Fruit fly (Drosophila melanogaster) whole organism, embryonic: ENCODE measurements around the gene ppk13.
A peak's percentile ranks its signal among the peaks of the same experiment; 100 is the strongest.

ENCODE experiments used
- Antp ChIP-seq: fragments of 200-800 bp; sonication (Bioruptor generic); optimal IDR thresholded peaks from 3 replicates; lab custom pipeline; 2016; ENCODE audit warnings: missing biosample characterization, missing genetic modification characterization
- Awh ChIP-seq: fragments of 200-800 bp; sonication (Bioruptor generic); IDR thresholded peaks from 2 replicates; pipeline ENCODE4, ENCODE4 v1.3.6; 2022; ENCODE audit warnings: missing biosample characterization, missing genetic modification characterization
- B-H1 ChIP-seq: fragments of 200-800 bp; sonication (Bioruptor generic); IDR thresholded peaks from 3 replicates; pipeline ENCODE4 v1.3.6; 2022; ENCODE audit warnings: missing biosample characterization, missing genetic modification characterization
- Bgb ChIP-seq: fragments of 200-800 bp; sonication (Bioruptor generic); IDR thresholded peaks from 2 replicates; pipeline ENCODE4 v1.3.6; 2022; ENCODE audit warnings: missing biosample characterization, missing genetic modification characterization; ENCODE audit not compliant: partially characterized antibody
- Blimp-1 ChIP-seq: fragments of 200-800 bp; sonication (Bioruptor generic); optimal IDR thresholded peaks from 3 replicates; lab custom pipeline; 2018; ENCODE audit warnings: missing biosample characterization, missing genetic modification characterization, mild to moderate bottlenecking, moderate library complexity, missing genetic modification reagents
- CG11723 ChIP-seq: fragments of 200-800 bp; sonication (Bioruptor generic); optimal IDR thresholded peaks from 2 replicates; lab custom pipeline; 2017; ENCODE audit warnings: missing biosample characterization, mild to moderate bottlenecking, missing genetic modification characterization
- CG12104 ChIP-seq: fragments of 200-800 bp; sonication (Bioruptor generic); optimal IDR thresholded peaks from 3 replicates; lab custom pipeline; 2016; ENCODE audit warnings: missing biosample characterization, missing genetic modification characterization
- CG12744 ChIP-seq: fragments of 200-800 bp; sonication (Bioruptor generic); optimal IDR thresholded peaks from 2 replicates; lab custom pipeline; 2016; ENCODE audit warnings: missing biosample characterization, missing genetic modification characterization
- CG15269 ChIP-seq: fragments of 200-800 bp; sonication (Bioruptor generic); optimal IDR thresholded peaks from 2 replicates; lab custom pipeline; 2018; ENCODE audit warnings: missing biosample characterization, mild to moderate bottlenecking, missing genetic modification characterization, moderate library complexity
- CG18011 ChIP-seq: fragments of 200-800 bp; sonication (Bioruptor generic); optimal IDR thresholded peaks from 2 replicates; lab custom pipeline; 2017; ENCODE audit warnings: missing biosample characterization, missing genetic modification characterization, mild to moderate bottlenecking, moderate library complexity, missing genotype
- CG18619 ChIP-seq: fragments of 200-800 bp; sonication (Bioruptor generic); optimal IDR thresholded peaks from 3 replicates; lab custom pipeline; 2017; ENCODE audit warnings: missing biosample characterization, mild to moderate bottlenecking, missing genetic modification characterization
- CG2116 ChIP-seq: fragments of 200-800 bp; sonication (Bioruptor generic); optimal IDR thresholded peaks from 3 replicates; lab custom pipeline; 2018; ENCODE audit warnings: missing biosample characterization, mild to moderate bottlenecking, missing genetic modification characterization
- CG3726 ChIP-seq: fragments of 200-800 bp; sonication (Bioruptor generic); IDR thresholded peaks from 3 replicates; pipeline ENCODE4, ENCODE4 v1.3.6; 2022; ENCODE audit warnings: missing biosample characterization, missing genetic modification characterization
- CG4854 ChIP-seq: fragments of 200-800 bp; sonication (Bioruptor generic); optimal IDR thresholded peaks from 2 replicates; lab custom pipeline; 2016; ENCODE audit warnings: missing biosample characterization, missing genetic modification characterization, inconsistent platforms
- CG6765 ChIP-seq: fragments of 200-800 bp; sonication (Bioruptor generic); optimal IDR thresholded peaks from 3 replicates; lab custom pipeline; 2017; ENCODE audit warnings: missing biosample characterization, mild to moderate bottlenecking, missing genetic modification characterization
- CG8359 ChIP-seq: fragments of 200-800 bp; sonication (Bioruptor generic); optimal IDR thresholded peaks from 2 replicates; lab custom pipeline; 2017; ENCODE audit warnings: missing biosample characterization, mild to moderate bottlenecking, missing genetic modification characterization, borderline replicate concordance
- CG9876 ChIP-seq: fragments of 200-800 bp; sonication (Bioruptor generic); optimal IDR thresholded peaks from 2 replicates; lab custom pipeline; 2016; ENCODE audit warnings: missing biosample characterization, missing genetic modification characterization
- CrebB ChIP-seq: fragments of 200-800 bp; sonication (Bioruptor generic); optimal IDR thresholded peaks from 3 replicates; lab custom pipeline; 2018; ENCODE audit warnings: missing biosample characterization, mild to moderate bottlenecking, missing genetic modification characterization
- Eip74EF ChIP-seq, 2 experiments: fragments of 200-800 bp in 1 of 2; fragments of >200 bp in 1 of 2; sonication (Bioruptor generic) in 1 of 2; optimal IDR thresholded peaks; 2 replicates each; lab custom pipeline; 2017 to 2019; ENCODE audit warnings: missing biosample characterization in 2 of 2, missing genetic modification characterization in 2 of 2, mild to moderate bottlenecking in 1 of 2, moderate library complexity in 1 of 2
- Hr51 ChIP-seq, 2 experiments: fragments of 200-800 bp; sonication (Bioruptor generic); optimal IDR thresholded peaks; 2 replicates in 1 of 2; 3 replicates in 1 of 2; lab custom pipeline; 2016 to 2018; ENCODE audit warnings: missing biosample characterization in 2 of 2, missing genetic modification characterization in 2 of 2, mild to moderate bottlenecking in 1 of 2, moderate library complexity in 1 of 2
- Jarid2 ChIP-seq: fragments of 200-800 bp; sonication (Bioruptor generic); optimal IDR thresholded peaks from 3 replicates; lab custom pipeline; 2017; ENCODE audit warnings: mild to moderate bottlenecking, missing biosample characterization, missing genetic modification reagents, missing genetic modification characterization
- Oaz ChIP-seq: fragments of 200-800 bp; sonication (Bioruptor generic); IDR thresholded peaks from 2 replicates; pipeline ENCODE4 v1.3.6; 2022; ENCODE audit warnings: missing biosample characterization, missing genetic modification characterization
- Six4 ChIP-seq: fragments of 200-800 bp; sonication (Bioruptor generic); optimal IDR thresholded peaks from 2 replicates; lab custom pipeline; 2016; ENCODE audit warnings: missing biosample characterization, missing genetic modification characterization
- Sox100B ChIP-seq: fragments of 200-800 bp; sonication (Bioruptor generic); optimal IDR thresholded peaks from 3 replicates; lab custom pipeline; 2018; ENCODE audit warnings: missing biosample characterization, mild to moderate bottlenecking, missing genetic modification characterization
- Trl ChIP-seq, 3 experiments: fragments of >200 bp in 2 of 3; fragments of 200-800 bp in 1 of 3; sonication (Bioruptor generic) in 1 of 3; optimal IDR thresholded peaks; 2 replicates in 1 of 3; 3 replicates in 2 of 3; lab custom pipeline; 2016 to 2017; ENCODE audit warnings: missing biosample characterization in 1 of 3, missing genetic modification characterization in 1 of 3
- abd-A ChIP-seq: fragments of 200-800 bp; sonication (Bioruptor generic); optimal IDR thresholded peaks from 3 replicates; lab custom pipeline; 2019; ENCODE audit warnings: missing biosample characterization, mild to moderate bottlenecking, missing genetic modification characterization, moderate library complexity
- chinmo ChIP-seq: fragments of 200-800 bp; sonication (Bioruptor generic); IDR thresholded peaks from 4 replicates; pipeline ENCODE4 v1.3.6; 2022; ENCODE audit warnings: missing biosample characterization, missing genetic modification characterization; ENCODE audit not compliant: partially characterized antibody
- crc ChIP-seq: fragments of 200-800 bp; sonication (Bioruptor generic); optimal IDR thresholded peaks from 2 replicates; lab custom pipeline; 2016; ENCODE audit warnings: missing biosample characterization, missing genetic modification characterization
- crol ChIP-seq: fragments of 200-800 bp; sonication (Bioruptor generic); IDR thresholded peaks from 2 replicates; pipeline ENCODE4 v1.3.6; 2022; ENCODE audit warnings: missing biosample characterization, missing genetic modification characterization
- crp ChIP-seq, 2 experiments: fragments of 200-800 bp; sonication (Bioruptor generic); optimal IDR thresholded peaks; 2 replicates in 1 of 2; 3 replicates in 1 of 2; lab custom pipeline; 2017; ENCODE audit warnings: missing biosample characterization in 2 of 2, missing genetic modification characterization in 2 of 2, mild to moderate bottlenecking in 1 of 2, moderate library complexity in 1 of 2
- da ChIP-seq: fragments of 200-800 bp; sonication (Bioruptor generic); optimal IDR thresholded peaks from 2 replicates; lab custom pipeline; 2016; ENCODE audit warnings: missing biosample characterization, missing genetic modification characterization
- exex ChIP-seq: fragments of 200-800 bp; sonication (Bioruptor generic); optimal IDR thresholded peaks from 4 replicates; lab custom pipeline; 2018; ENCODE audit warnings: missing biosample characterization, mild to moderate bottlenecking, missing genetic modification characterization, moderate library complexity
- fd3F ChIP-seq: fragments of 200-800 bp; sonication (Bioruptor generic); optimal IDR thresholded peaks from 2 replicates; lab custom pipeline; 2018; ENCODE audit warnings: missing biosample characterization, mild to moderate bottlenecking, missing genetic modification characterization, moderate library complexity
- fu2 ChIP-seq: fragments of 200-800 bp; sonication (Bioruptor generic); optimal IDR thresholded peaks from 2 replicates; lab custom pipeline; 2016; ENCODE audit warnings: missing biosample characterization, missing genetic modification characterization
- gcm ChIP-seq: fragments of 200-800 bp; sonication (Bioruptor generic); optimal IDR thresholded peaks from 2 replicates; lab custom pipeline; 2019; ENCODE audit warnings: missing biosample characterization, mild to moderate bottlenecking, missing genetic modification characterization, moderate library complexity
- gfzf ChIP-seq: fragments of 200-800 bp; sonication (Bioruptor generic); optimal IDR thresholded peaks from 2 replicates; lab custom pipeline; 2016; ENCODE audit warnings: missing biosample characterization, mild to moderate bottlenecking, missing genetic modification characterization, moderate library complexity
- grn ChIP-seq: fragments of 200-800 bp; sonication (Bioruptor generic); optimal IDR thresholded peaks from 3 replicates; lab custom pipeline; 2017; ENCODE audit warnings: missing biosample characterization, missing genetic modification characterization
- h ChIP-seq: fragments of >200 bp; optimal IDR thresholded peaks from 2 replicates; lab custom pipeline; 2017
- her ChIP-seq: fragments of 200-800 bp; sonication (Bioruptor generic); optimal IDR thresholded peaks from 2 replicates; lab custom pipeline; 2016; ENCODE audit warnings: missing biosample characterization, missing genetic modification characterization
- lab ChIP-seq: fragments of 200-800 bp; sonication (Bioruptor generic); optimal IDR thresholded peaks from 3 replicates; lab custom pipeline; 2017; ENCODE audit warnings: missing biosample characterization, missing genetic modification characterization, mild to moderate bottlenecking, moderate library complexity, missing genetic modification reagents
- lola ChIP-seq, 3 experiments: fragments of >200 bp in 2 of 3; fragments of 200-800 bp in 1 of 3; sonication (Bioruptor generic) in 1 of 3; optimal IDR thresholded peaks; 2 replicates each; lab custom pipeline; 2017 to 2019; ENCODE audit warnings: missing biosample characterization in 3 of 3, missing genetic modification characterization in 3 of 3, mild to moderate bottlenecking in 1 of 3, moderate library complexity in 1 of 3
- pho ChIP-seq: fragments of 200-800 bp; sonication (Bioruptor generic); optimal IDR thresholded peaks from 2 replicates; lab custom pipeline; 2016; ENCODE audit warnings: missing biosample characterization, missing genetic modification characterization
- pros ChIP-seq: fragments of 200-800 bp; sonication (Bioruptor generic); optimal IDR thresholded peaks from 3 replicates; lab custom pipeline; 2019; ENCODE audit warnings: missing biosample characterization, mild to moderate bottlenecking, missing genetic modification characterization, moderate library complexity
- sim ChIP-seq: fragments of 200-800 bp; sonication (Bioruptor generic); IDR thresholded peaks from 2 replicates; pipeline ENCODE4 v1.3.6; 2022; ENCODE audit warnings: missing biosample characterization, missing genetic modification characterization
- sug ChIP-seq: fragments of 200-800 bp; optimal IDR thresholded peaks from 2 replicates; lab custom pipeline; 2019; ENCODE audit warnings: missing biosample characterization, mild to moderate bottlenecking, missing genetic modification characterization, moderate library complexity
- trh ChIP-seq: fragments of 200-800 bp; sonication (Bioruptor generic); optimal IDR thresholded peaks from 2 replicates; lab custom pipeline; 2016; ENCODE audit warnings: missing biosample characterization, missing genetic modification characterization

ppk13 gene

DNA sequence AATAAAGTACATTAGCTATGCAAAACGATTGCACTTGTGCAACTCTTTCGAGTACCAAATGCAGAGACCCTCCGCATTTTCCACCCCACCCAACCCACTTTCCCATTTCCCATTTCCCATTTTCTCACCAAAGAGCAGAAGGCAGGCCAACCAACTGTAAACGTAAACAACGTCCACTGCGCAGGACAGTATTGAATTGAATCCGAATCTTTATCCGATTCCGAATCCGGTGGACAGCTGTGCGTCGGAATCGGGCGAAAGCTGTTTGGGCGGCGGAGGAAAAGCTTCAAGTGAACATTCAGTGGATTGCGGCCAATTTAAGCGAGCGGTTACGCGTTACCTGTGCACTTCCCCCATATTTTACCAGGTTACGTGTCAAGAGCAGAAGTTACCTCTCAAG lies 13.4 kb downstream of the ppk13 start, which contains the start of gene tadr (continued):
- no peak for TF ChIP-seq sug (tag; lab: Kevin White, UChicago)
- no peak for TF ChIP-seq pho
- TF ChIP-seq CG3726 = no peak
- no peak for TF ChIP-seq h
- peak; percentile 11 for TF ChIP-seq Jarid2 (GFP tag; lab: Kevin White, UChicago)
- no peak for TF ChIP-seq crol (GFP tag; lab: Robert Waterston, UW)
- no peak for TF ChIP-seq trh (GFP tag; lab: Kevin White, UChicago)
- peak in 1 of 2 experiments; percentile 35 for TF ChIP-seq Hr51 (GFP tag; optimal IDR thresholded peaks at IDR 0.05; lab: Kevin White, UChicago)
- TF ChIP-seq lab (GFP tag; lab: Kevin White, UChicago) = no peak
- TF ChIP-seq CG9876 (GFP tag; lab: Kevin White, UChicago) = no peak
- no peak for TF ChIP-seq Sox100B (GFP tag; lab: Kevin White, UChicago)
- TF ChIP-seq chinmo (GFP tag; lab: Robert Waterston, UW) = 0 out of 4 replicates have a peak, but pooled peaks have one; percentile 20
- TF ChIP-seq B-H1 (GFP tag; lab: Robert Waterston, UW) = no peak
- TF ChIP-seq crp (GFP tag; optimal IDR thresholded peaks at IDR 0.05; lab: Kevin White, UChicago) = peak in 1 of 2 experiments; percentile 22
- 0 out of 2 replicates have a peak, but pooled peaks have one; percentile 30 for TF ChIP-seq Bgb (GFP tag; lab: Robert Waterston, UW)
- TF ChIP-seq, all 482 proteins: peak for 9

DNA sequence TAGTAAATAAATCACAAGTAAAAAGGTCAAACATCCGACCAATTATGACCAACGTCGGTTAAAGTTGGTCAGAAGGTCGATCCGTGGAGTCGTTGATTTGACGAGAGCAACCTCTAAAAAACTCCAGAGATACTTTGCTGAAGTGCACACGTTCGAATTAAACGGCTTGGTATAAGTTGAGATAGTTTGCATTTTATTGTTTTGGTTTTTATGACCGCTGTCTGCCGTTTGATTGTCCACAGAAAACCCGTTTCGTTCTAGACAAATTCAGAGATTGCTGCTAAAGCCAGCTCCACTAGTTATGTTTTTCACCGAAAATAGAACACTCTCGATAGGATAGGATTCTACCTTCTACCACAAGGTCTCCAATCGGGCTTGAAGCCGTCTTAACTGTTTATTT lies 14.7 kb downstream of the ppk13 start:
- TF ChIP-seq chinmo (GFP tag; lab: Robert Waterston, UW) (peak; percentile 57; the same call in 1 of the 4 replicates), CG15269 (tag; lab: Kevin White, UChicago) (peak; percentile 52), Trl (optimal IDR thresholded peaks at IDR 0.05; lab: Kevin White, UChicago) (no peak), Trl (GFP tag; optimal IDR thresholded peaks at IDR 0.05; lab: Kevin White, UChicago) (no peak), gfzf (GFP tag; lab: Kevin White, UChicago) (no peak)

DNA sequence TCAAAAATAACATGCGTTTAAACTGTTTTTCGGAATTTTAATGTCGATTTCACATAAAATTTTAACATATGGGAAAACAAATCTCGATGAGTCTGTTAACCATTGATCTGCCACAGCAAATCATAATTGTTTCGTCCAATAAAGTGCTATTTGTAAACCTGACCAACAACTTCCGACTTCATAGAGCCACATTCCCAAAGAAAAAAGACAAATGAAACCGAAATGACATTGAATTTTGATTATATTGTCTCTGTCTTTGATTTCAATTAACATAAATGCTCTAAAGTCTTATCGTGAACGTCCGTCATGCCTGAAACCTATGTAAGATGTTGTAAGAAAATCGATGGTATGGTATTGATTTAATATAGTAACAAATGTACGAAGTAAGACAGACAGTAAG lies 15.3 kb downstream of the ppk13 start:
- peak; percentile 67 for TF ChIP-seq pros (GFP tag; lab: Kevin White, UChicago)
- no peak for TF ChIP-seq gcm (GFP tag; lab: Kevin White, UChicago)
- TF ChIP-seq CG4854 = no peak
- no peak for TF ChIP-seq fd3F
- TF ChIP-seq Oaz (GFP tag; lab: Robert Waterston, UW) = no peak
- TF ChIP-seq CG18619 (GFP tag; lab: Kevin White, UChicago) = no peak
- TF ChIP-seq CG18011 (GFP tag; lab: Kevin White, UChicago) = no peak
- no peak for TF ChIP-seq da (GFP tag; lab: Kevin White, UChicago)
- peak; percentile 49; the same call in 1 of the 2 replicates for TF ChIP-seq Awh
- TF ChIP-seq crc (GFP tag; lab: Kevin White, UChicago) = no peak
- peak; percentile 0 for TF ChIP-seq Blimp-1
- TF ChIP-seq lola (GFP tag; optimal IDR thresholded peaks at IDR 0.05; lab: Kevin White, UChicago) = no peak
- TF ChIP-seq CG11723 (GFP tag; lab: Kevin White, UChicago) = no peak
- TF ChIP-seq CrebB (tag; lab: Kevin White, UChicago) = no peak
- TF ChIP-seq grn (GFP tag; lab: Kevin White, UChicago) = no peak
- TF ChIP-seq h = no peak
- no peak for TF ChIP-seq exex (tag; lab: Kevin White, UChicago)
- no peak for TF ChIP-seq CG12744
- TF ChIP-seq Six4 = no peak
- peak in 1 of 2 experiments; percentile 62 for TF ChIP-seq Eip74EF (GFP tag; optimal IDR thresholded peaks at IDR 0.05; lab: Kevin White, UChicago)
- TF ChIP-seq sim (GFP tag; lab: Robert Waterston, UW) = no peak
- TF ChIP-seq fu2 (GFP tag; lab: Kevin White, UChicago) = no peak
- TF ChIP-seq CG2116 (GFP tag; lab: Kevin White, UChicago) = no peak
- no peak for TF ChIP-seq Antp (GFP tag; lab: Kevin White, UChicago)
- peak; percentile 57 for TF ChIP-seq abd-A (tag; lab: Kevin White, UChicago)
- TF ChIP-seq CG6765 (GFP tag; lab: Kevin White, UChicago) = no peak
- TF ChIP-seq CG8359 = no peak
- no peak for TF ChIP-seq her (GFP tag; lab: Kevin White, UChicago)
- TF ChIP-seq CG12104 (GFP tag; lab: Kevin White, UChicago) = no peak
